Fruit fly (Drosophila melanogaster) whole organism, embryonic: ENCODE measurements around the gene Nepl21.

Experiments used
- Antp ChIP-seq: fragments of 200-800 bp; sonication (Bioruptor generic); optimal IDR thresholded peaks from 3 replicates; lab custom pipeline; 2016; ENCODE audit warnings: missing biosample characterization, missing genetic modification characterization
- Asciz ChIP-seq: fragments of 200-800 bp; sonication (Bioruptor generic); optimal IDR thresholded peaks from 2 replicates; lab custom pipeline; 2017; ENCODE audit warnings: missing biosample characterization, mild to moderate bottlenecking, missing genetic modification characterization, missing genetic modification reagents
- Bgb ChIP-seq: fragments of 200-800 bp; sonication (Bioruptor generic); IDR thresholded peaks from 2 replicates; pipeline ENCODE4 v1.3.6; 2022; ENCODE audit warnings: missing biosample characterization, missing genetic modification characterization; ENCODE audit not compliant: partially characterized antibody
- CG10267 ChIP-seq: fragments of 200-800 bp; sonication (Bioruptor generic); optimal IDR thresholded peaks from 2 replicates; lab custom pipeline; 2018; ENCODE audit warnings: missing biosample characterization, mild to moderate bottlenecking, missing genetic modification characterization, moderate library complexity
- CG11093 ChIP-seq: fragments of 200-800 bp; sonication (Bioruptor generic); IDR thresholded peaks from 3 replicates; pipeline ENCODE4 v1.3.6; 2022; ENCODE audit warnings: missing biosample characterization, missing genetic modification characterization
- CG11695 ChIP-seq: fragments of 200-800 bp; sonication (Bioruptor generic); IDR thresholded peaks from 3 replicates; pipeline ENCODE4 v1.3.6; 2022; ENCODE audit warnings: missing biosample characterization, missing genetic modification characterization
- CG12104 ChIP-seq: fragments of 200-800 bp; sonication (Bioruptor generic); optimal IDR thresholded peaks from 3 replicates; lab custom pipeline; 2016; ENCODE audit warnings: missing biosample characterization, missing genetic modification characterization
- CG12236 ChIP-seq: fragments of 200-800 bp; sonication (Bioruptor generic); optimal IDR thresholded peaks from 2 replicates; lab custom pipeline; 2016; ENCODE audit warnings: missing biosample characterization, missing genetic modification characterization
- CG12299 ChIP-seq: fragments of 200-800 bp; sonication (Bioruptor generic); optimal IDR thresholded peaks from 2 replicates; lab custom pipeline; 2018; ENCODE audit warnings: missing biosample characterization, mild to moderate bottlenecking, missing genetic modification characterization
- CG14441 ChIP-seq: fragments of 200-800 bp; sonication (Bioruptor generic); IDR thresholded peaks from 2 replicates; pipeline ENCODE4 v1.3.6; 2022; ENCODE audit warnings: missing biosample characterization, missing genetic modification characterization
- CG15011 ChIP-seq: fragments of 200-800 bp; sonication (Bioruptor generic); optimal IDR thresholded peaks from 3 replicates; lab custom pipeline; 2018; ENCODE audit warnings: missing biosample characterization, mild to moderate bottlenecking, missing genetic modification characterization
- CG1647 ChIP-seq: fragments of 200-800 bp; sonication (Bioruptor generic); optimal IDR thresholded peaks from 3 replicates; lab custom pipeline; 2016; ENCODE audit warnings: missing biosample characterization, missing genetic modification characterization
- CG2129 ChIP-seq: fragments of 200-800 bp; sonication (Bioruptor generic); IDR thresholded peaks from 2 replicates; pipeline ENCODE4 v1.3.6; 2022; ENCODE audit warnings: missing biosample characterization, missing genetic modification characterization; ENCODE audit not compliant: partially characterized antibody
- CG2889 ChIP-seq: fragments of 200-800 bp; sonication (Bioruptor generic); IDR thresholded peaks from 3 replicates; pipeline ENCODE4 v1.3.6; 2022; ENCODE audit warnings: missing biosample characterization, missing genetic modification characterization
- CG31365 ChIP-seq: fragments of 200-800 bp; sonication (Bioruptor generic); optimal IDR thresholded peaks from 2 replicates; lab custom pipeline; 2018; ENCODE audit warnings: missing biosample characterization, mild to moderate bottlenecking, missing genetic modification characterization
- CG4820 ChIP-seq: fragments of 200-800 bp; sonication (Bioruptor generic); optimal IDR thresholded peaks from 3 replicates; lab custom pipeline; 2016; ENCODE audit warnings: missing biosample characterization, missing genetic modification characterization
- CG7786 ChIP-seq: fragments of 200-800 bp; sonication (Bioruptor generic); optimal IDR thresholded peaks from 2 replicates; lab custom pipeline; 2016; ENCODE audit warnings: missing biosample characterization, missing genetic modification characterization
- CG9932 ChIP-seq: fragments of 200-800 bp; sonication (Bioruptor generic); IDR thresholded peaks from 2 replicates; pipeline ENCODE4 v1.3.6; 2022; ENCODE audit warnings: missing biosample characterization, missing genetic modification characterization
- CoRest ChIP-seq: fragments of 200-800 bp; sonication (Bioruptor generic); optimal IDR thresholded peaks from 3 replicates; lab custom pipeline; 2018; ENCODE audit warnings: missing biosample characterization, mild to moderate bottlenecking, missing genetic modification characterization, moderate library complexity
- D ChIP-seq, 2 experiments: fragments of 200-800 bp in 1 of 2; fragments of >200 bp in 1 of 2; sonication (Bioruptor generic) in 1 of 2; optimal IDR thresholded peaks; 2 replicates in 1 of 2; 3 replicates in 1 of 2; lab custom pipeline; 2017; ENCODE audit warnings: mild to moderate bottlenecking in 1 of 2, missing biosample characterization in 1 of 2, missing genetic modification characterization in 1 of 2, missing genetic modification reagents in 1 of 2
- Dll ChIP-seq: fragments of 200-800 bp; sonication (Bioruptor generic); IDR thresholded peaks from 4 replicates; pipeline ENCODE4 v1.3.6; 2022; ENCODE audit warnings: missing biosample characterization, missing genetic modification characterization; ENCODE audit not compliant: partially characterized antibody
- Gsc ChIP-seq: fragments of 200-800 bp; sonication (Bioruptor generic); IDR thresholded peaks from 2 replicates; pipeline ENCODE4 v1.3.6; 2022; ENCODE audit warnings: missing biosample characterization, missing genetic modification characterization
- HmgD ChIP-seq: fragments of 200-800 bp; sonication (Bioruptor generic); optimal IDR thresholded peaks from 3 replicates; lab custom pipeline; 2016; ENCODE audit warnings: missing biosample characterization, missing genetic modification characterization
- Jarid2 ChIP-seq: fragments of 200-800 bp; sonication (Bioruptor generic); optimal IDR thresholded peaks from 3 replicates; lab custom pipeline; 2017; ENCODE audit warnings: mild to moderate bottlenecking, missing biosample characterization, missing genetic modification reagents, missing genetic modification characterization
- MESR4 ChIP-seq: fragments of 200-800 bp; sonication (Bioruptor generic); optimal IDR thresholded peaks from 2 replicates; lab custom pipeline; 2018; ENCODE audit warnings: missing biosample characterization, mild to moderate bottlenecking, missing genetic modification characterization, moderate library complexity
- Max ChIP-seq: fragments of 200-800 bp; sonication (Bioruptor generic); optimal IDR thresholded peaks from 2 replicates; lab custom pipeline; 2016; ENCODE audit warnings: missing biosample characterization, mild to moderate bottlenecking, missing genetic modification characterization
- Med ChIP-seq: fragments of 200-800 bp; sonication (Bioruptor generic); peaks from one replicate; lab custom pipeline; 2016; ENCODE audit warnings: missing biosample characterization, missing genetic modification characterization, mild to moderate bottlenecking, inconsistent platforms, moderate library complexity
- Nf-YB ChIP-seq: fragments of 200-800 bp; sonication (Bioruptor generic); optimal IDR thresholded peaks from 3 replicates; lab custom pipeline; 2019; ENCODE audit warnings: missing biosample characterization, mild to moderate bottlenecking, missing genetic modification characterization, moderate library complexity
- PHDP ChIP-seq: fragments of 200-800 bp; sonication (Bioruptor generic); optimal IDR thresholded peaks from 3 replicates; lab custom pipeline; 2018; ENCODE audit warnings: missing biosample characterization, mild to moderate bottlenecking, missing genetic modification characterization, moderate library complexity
- Sry-δ ChIP-seq: fragments of 200-800 bp; sonication (Bioruptor generic); optimal IDR thresholded peaks from 2 replicates; lab custom pipeline; 2016; ENCODE audit warnings: missing biosample characterization, missing genetic modification characterization
- Xbp1 ChIP-seq: fragments of 200-800 bp; sonication (Bioruptor generic); optimal IDR thresholded peaks from 3 replicates; lab custom pipeline; 2016; ENCODE audit warnings: missing biosample characterization, mild to moderate bottlenecking, missing genetic modification characterization
- bsh ChIP-seq, 2 experiments: fragments of 200-800 bp; sonication (Bioruptor generic); optimal IDR thresholded peaks; 2 replicates each; lab custom pipeline; 2017 to 2018; ENCODE audit warnings: mild to moderate bottlenecking in 2 of 2, missing biosample characterization in 2 of 2, missing genetic modification characterization in 2 of 2, moderate library complexity in 1 of 2
- btn ChIP-seq: fragments of 200-800 bp; sonication (Bioruptor generic); optimal IDR thresholded peaks from 2 replicates; lab custom pipeline; 2016; ENCODE audit warnings: missing biosample characterization, missing genetic modification characterization
- chinmo ChIP-seq: fragments of 200-800 bp; sonication (Bioruptor generic); IDR thresholded peaks from 4 replicates; pipeline ENCODE4 v1.3.6; 2022; ENCODE audit warnings: missing biosample characterization, missing genetic modification characterization; ENCODE audit not compliant: partially characterized antibody
- cwo ChIP-seq: fragments of 200-800 bp; sonication (Bioruptor generic); optimal IDR thresholded peaks from 3 replicates; lab custom pipeline; 2017; ENCODE audit warnings: missing biosample characterization, missing genetic modification characterization, mild to moderate bottlenecking, moderate library complexity, missing genetic modification reagents
- danr ChIP-seq: fragments of 200-800 bp; sonication (Bioruptor generic); IDR thresholded peaks from 2 replicates; pipeline ENCODE4 v1.3.6; 2022; ENCODE audit warnings: missing biosample characterization, missing genetic modification characterization
- dati ChIP-seq: fragments of 200-800 bp; sonication (Bioruptor generic); IDR thresholded peaks from 2 replicates; pipeline ENCODE4 v1.3.6; 2022; ENCODE audit warnings: missing biosample characterization, missing genetic modification characterization
- dpn ChIP-seq, 2 experiments: fragments of 200-800 bp; sonication (Bioruptor generic); optimal IDR thresholded peaks; 3 replicates each; lab custom pipeline; 2016; ENCODE audit warnings: missing biosample characterization in 2 of 2, missing genetic modification characterization in 2 of 2
- emc ChIP-seq: fragments of 200-800 bp; sonication (Bioruptor generic); optimal IDR thresholded peaks from 2 replicates; lab custom pipeline; 2016; ENCODE audit warnings: missing biosample characterization, missing genetic modification characterization
- fu2 ChIP-seq: fragments of 200-800 bp; sonication (Bioruptor generic); optimal IDR thresholded peaks from 2 replicates; lab custom pipeline; 2016; ENCODE audit warnings: missing biosample characterization, missing genetic modification characterization
- gce ChIP-seq: fragments of 200-800 bp; sonication (Bioruptor generic); IDR thresholded peaks from 3 replicates; pipeline ENCODE4 v1.3.6; 2022; ENCODE audit warnings: missing biosample characterization, missing genetic modification characterization
- hbn ChIP-seq: fragments of 200-800 bp; sonication (Bioruptor generic); IDR thresholded peaks from 2 replicates; pipeline ENCODE4 v1.3.6; 2022; ENCODE audit warnings: missing biosample characterization, missing genetic modification characterization; ENCODE audit not compliant: partially characterized antibody
- kah ChIP-seq: fragments of 200-800 bp; sonication (Bioruptor generic); optimal IDR thresholded peaks from 2 replicates; lab custom pipeline; 2018; ENCODE audit warnings: missing biosample characterization, mild to moderate bottlenecking, missing genetic modification characterization
- p53 ChIP-seq: fragments of 200-800 bp; sonication (Bioruptor generic); optimal IDR thresholded peaks from 2 replicates; lab custom pipeline; 2016; ENCODE audit warnings: missing biosample characterization, missing genetic modification characterization
- pros ChIP-seq: fragments of 200-800 bp; sonication (Bioruptor generic); optimal IDR thresholded peaks from 3 replicates; lab custom pipeline; 2019; ENCODE audit warnings: missing biosample characterization, mild to moderate bottlenecking, missing genetic modification characterization, moderate library complexity
- wdn ChIP-seq: fragments of 200-800 bp; sonication (Bioruptor generic); IDR thresholded peaks from 2 replicates; pipeline ENCODE4 v1.3.6; 2022; ENCODE audit warnings: missing biosample characterization, missing genetic modification characterization
- zf30C ChIP-seq: fragments of 200-800 bp; sonication (Bioruptor generic); optimal IDR thresholded peaks from 3 replicates; lab custom pipeline; 2018; ENCODE audit warnings: missing biosample characterization, mild to moderate bottlenecking, missing genetic modification characterization
- zfh1 ChIP-seq: fragments of 200-800 bp; sonication (Bioruptor generic); IDR thresholded peaks from 3 replicates; pipeline ENCODE4 v1.3.6; 2022; ENCODE audit warnings: missing biosample characterization, missing genetic modification characterization
- zfh2 ChIP-seq: fragments of 200-800 bp; sonication (Bioruptor generic); optimal IDR thresholded peaks from 2 replicates; lab custom pipeline; 2016; ENCODE audit warnings: missing biosample characterization, missing genetic modification characterization

Gene Nepl21

DNA sequence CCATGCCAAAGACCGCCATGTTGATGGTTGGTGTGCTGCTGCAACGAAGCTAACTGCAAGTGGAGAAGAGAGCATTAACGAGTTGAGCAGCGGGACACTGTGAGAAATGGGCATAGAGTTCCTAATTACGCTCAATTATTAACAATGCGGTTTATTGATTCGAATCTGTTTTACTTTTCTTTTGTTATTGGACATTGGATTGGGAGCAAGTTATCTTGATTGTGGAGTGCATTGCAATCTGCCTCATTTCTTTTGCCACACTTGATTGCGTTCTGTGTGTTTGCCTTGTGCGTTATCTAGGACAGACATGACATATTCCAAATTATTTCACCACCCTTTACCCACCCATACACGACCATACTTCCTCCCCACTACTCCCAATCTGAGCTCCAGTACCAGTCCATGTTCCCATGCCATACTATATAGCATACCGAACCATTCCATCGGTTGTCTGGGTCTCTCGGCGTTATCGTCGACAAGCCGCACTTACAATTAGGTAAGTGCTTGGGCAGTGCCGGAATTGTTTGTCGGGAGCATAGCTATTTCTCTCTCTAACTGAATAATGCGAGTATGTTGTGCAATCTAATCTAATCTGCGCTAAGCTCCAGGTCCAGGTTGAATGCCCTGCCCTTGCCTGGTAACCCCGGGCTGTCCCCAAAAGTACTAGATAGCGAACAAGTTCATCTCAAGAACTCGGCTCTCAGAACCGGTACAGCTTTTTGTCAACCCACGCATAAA is 26.0 kb upstream of the Nepl21 start (continued):
- TF ChIP-seq Antp (peak; percentile 54), PHDP (peak; percentile 42), danr (GFP tag; lab: Robert Waterston, UW) (0 out of 2 replicates have a peak, but pooled peaks have one; percentile 21), gce (GFP tag; lab: Robert Waterston, UW) (no peak), CG10267 (no peak), Nf-YB (GFP tag; lab: Kevin White, UChicago) (no peak), CG14441 (GFP tag; lab: Robert Waterston, UW) (peak; percentile 45), zfh1 (GFP tag; lab: Robert Waterston, UW) (peak; percentile 69), CG12299 (no peak), Dll (GFP tag; lab: Robert Waterston, UW) (no peak), CoRest (tag; lab: Kevin White, UChicago) (peak; percentile 38), kah (no peak), CG9932 (GFP tag; lab: Robert Waterston, UW) (no peak), CG4820 (GFP tag; lab: Kevin White, UChicago) (no peak), Bgb (GFP tag; lab: Robert Waterston, UW) (no peak), p53 (GFP tag; lab: Kevin White, UChicago) (no peak), CG7786 (peak; percentile 28), zf30C (peak; percentile 33), chinmo (no peak), cwo (GFP tag; lab: Kevin White, UChicago) (no peak), wdn (GFP tag; lab: Robert Waterston, UW) (no peak), dati (GFP tag; lab: Robert Waterston, UW) (no peak), bsh (GFP tag; optimal IDR thresholded peaks at IDR 0.05; lab: Kevin White, UChicago) (peak; percentile 21 to 78), CG2889 (no peak), Med (GFP tag; lab: Kevin White, UChicago) (peak; percentile 84), Jarid2 (no peak), Sry-δ (GFP tag; lab: Kevin White, UChicago) (no peak), zfh2 (GFP tag; lab: Kevin White, UChicago) (no peak), emc (no peak), CG12104 (GFP tag; lab: Kevin White, UChicago) (no peak), hbn (GFP tag; lab: Robert Waterston, UW) (no peak), CG1647 (GFP tag; lab: Kevin White, UChicago) (no peak), HmgD (GFP tag; lab: Kevin White, UChicago) (no peak), CG15011 (GFP tag; lab: Kevin White, UChicago) (no peak), CG11695 (GFP tag; lab: Robert Waterston, UW) (no peak), CG12236 (no peak), CG2129 (GFP tag; lab: Robert Waterston, UW) (no peak), CG11093 (GFP tag; lab: Robert Waterston, UW) (no peak), pros (GFP tag; lab: Kevin White, UChicago) (no peak), Max (no peak), fu2 (GFP tag; lab: Kevin White, UChicago) (no peak), D (optimal IDR thresholded peaks at IDR 0.05; lab: Kevin White, UChicago) (no peak), D (GFP tag; optimal IDR thresholded peaks at IDR 0.05; lab: Kevin White, UChicago) (peak; percentile 27), btn (GFP tag; lab: Kevin White, UChicago) (no peak), CG31365 (peak; percentile 13), Xbp1 (GFP tag; lab: Kevin White, UChicago) (peak; percentile 44), Gsc (GFP tag; lab: Robert Waterston, UW) (no peak), MESR4 (GFP tag; lab: Kevin White, UChicago) (no peak), Asciz (no peak), dpn (GFP tag; optimal IDR thresholded peaks at IDR 0.05; lab: Kevin White, UChicago) (peak in 1 of 2 experiments; percentile 50)
